Fruit fly (Drosophila melanogaster): ENCODE results near the gene AMPKalpha.
A peak's percentile ranks its signal among the peaks of the same experiment; 100 is the strongest.

Gene AMPKalpha

DNA sequence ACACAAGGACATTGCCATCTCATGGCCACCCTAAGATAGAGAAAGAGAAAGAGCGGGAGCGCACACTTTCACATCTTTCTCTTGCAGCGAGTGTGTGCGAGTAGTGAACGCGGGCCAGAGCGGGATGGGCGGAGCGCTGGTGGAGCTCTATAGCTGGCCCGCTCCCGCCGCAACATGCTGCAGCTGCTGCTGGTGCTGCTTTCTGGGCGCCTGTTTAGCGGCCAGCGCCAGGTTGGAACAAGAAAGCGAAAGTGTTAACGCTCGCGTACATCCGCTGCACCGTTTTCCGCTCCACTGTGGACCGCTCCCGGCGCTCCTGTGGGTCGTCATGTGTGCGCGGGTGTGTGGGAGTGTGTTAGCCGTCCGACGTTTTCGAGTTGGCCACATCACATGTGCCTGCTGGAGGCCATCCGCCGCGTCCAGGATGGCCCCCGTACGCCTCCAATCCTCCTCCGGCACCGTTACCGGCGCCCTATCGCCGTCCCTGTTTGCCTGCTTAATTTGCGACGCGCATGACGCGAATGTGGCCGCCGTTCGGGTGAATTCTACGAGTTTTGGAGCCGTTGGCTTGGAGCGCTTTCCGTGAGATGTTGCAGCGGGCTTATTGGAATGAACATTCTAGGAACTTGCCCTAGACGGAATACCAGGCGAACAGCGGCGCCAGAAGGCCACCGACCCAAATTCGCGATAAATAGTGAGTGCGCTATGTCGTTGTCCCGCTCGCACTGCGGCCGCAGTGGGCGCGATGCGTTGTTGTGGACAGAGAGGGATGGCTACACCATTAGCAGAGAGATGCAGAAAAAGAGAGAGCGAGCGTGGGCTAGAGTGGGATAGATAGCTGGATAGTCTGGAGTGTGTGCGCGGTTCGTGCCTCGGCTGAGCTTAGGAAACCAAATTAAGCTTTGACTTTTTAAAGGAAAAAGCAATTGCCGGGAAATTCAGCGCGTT is 24.0 kb downstream of the AMPKalpha start (continued):
- TF ChIP-seq pita (GFP tag; optimal IDR thresholded peaks at IDR 0.05), result peak; percentile 60
- TF ChIP-seq p53 (GFP tag; optimal IDR thresholded peaks at IDR 0.05), result no peak
- no peak for TF ChIP-seq Six4 (GFP tag; optimal IDR thresholded peaks at IDR 0.05)
- TF ChIP-seq Chrac-16 (GFP tag; optimal IDR thresholded peaks at IDR 0.05), result no peak
- peak; percentile 98 for TF ChIP-seq CG8478 (optimal IDR thresholded peaks at IDR 0.05)
- no peak for TF ChIP-seq HLHmδ (GFP tag; optimal IDR thresholded peaks at IDR 0.05)
- TF ChIP-seq mam (GFP tag; optimal IDR thresholded peaks at IDR 0.05), result no peak
- peak; percentile 99 for TF ChIP-seq Blimp-1 (GFP tag; optimal IDR thresholded peaks at IDR 0.05)
- TF ChIP-seq CG3065 (GFP tag; optimal IDR thresholded peaks at IDR 0.05), result no peak
- TF ChIP-seq CG12236 (GFP tag; optimal IDR thresholded peaks at IDR 0.05), result no peak
- TF ChIP-seq CG2202 (tag; optimal IDR thresholded peaks at IDR 0.05), result no peak
- TF ChIP-seq CG15514 (GFP tag; optimal IDR thresholded peaks at IDR 0.05), result peak; percentile 69
- TF ChIP-seq CG7928 (GFP tag; optimal IDR thresholded peaks at IDR 0.05), result no peak
- peak; percentile 21 for TF ChIP-seq gfzf (GFP tag; optimal IDR thresholded peaks at IDR 0.05)
- 0 out of 2 replicates have a peak, but pooled peaks have one; percentile 40 for TF ChIP-seq nerfin-2 (GFP tag; IDR thresholded peaks at IDR 0.05; ENCODE audit: partially characterized antibody)
- TF ChIP-seq CG5953 (GFP tag; IDR thresholded peaks at IDR 0.05), result no peak
- TF ChIP-seq CG4404 (GFP tag; IDR thresholded peaks at IDR 0.05), result no peak
- TF ChIP-seq CG9609 (GFP tag; optimal IDR thresholded peaks at IDR 0.05), result peak; percentile 3
- TF ChIP-seq Max (GFP tag; optimal IDR thresholded peaks at IDR 0.05), result no peak
- TF ChIP-seq CG7745 (tag; optimal IDR thresholded peaks at IDR 0.05), result no peak
- TF ChIP-seq CG10979 (tag; optimal IDR thresholded peaks at IDR 0.05), result no peak
- TF ChIP-seq odd (GFP tag; optimal IDR thresholded peaks at IDR 0.05), result peak; percentile 13
- TF ChIP-seq ham (GFP tag; IDR thresholded peaks at IDR 0.05), result no peak
- TF ChIP-seq sisA (GFP tag; IDR thresholded peaks at IDR 0.05), result no peak
- TF ChIP-seq CG2199 (GFP tag; IDR thresholded peaks at IDR 0.05), result 0 out of 3 replicates have a peak, but pooled peaks have one; percentile 18
- peak; percentile 33; the same call in 1 of the 3 replicates for TF ChIP-seq CG14860 (GFP tag; IDR thresholded peaks at IDR 0.05; ENCODE audit: partially characterized antibody)
- no peak for TF ChIP-seq CG14050 (GFP tag; IDR thresholded peaks at IDR 0.05)
- TF ChIP-seq CG34376 (GFP tag; optimal IDR thresholded peaks at IDR 0.05), result peak; percentile 3
- TF ChIP-seq sens-2 (GFP tag; IDR thresholded peaks at IDR 0.05), result no peak
- TF ChIP-seq Ets65A (GFP tag), result peak; percentile 85
- peak; percentile 96 for TF ChIP-seq kni (GFP tag; optimal IDR thresholded peaks at IDR 0.05)
- TF ChIP-seq Elba2 (GFP tag; optimal IDR thresholded peaks at IDR 0.05), result peak; percentile 12
- peak; percentile 3 for TF ChIP-seq Dad (GFP tag; optimal IDR thresholded peaks at IDR 0.05)
- TF ChIP-seq dysf (GFP tag; IDR thresholded peaks at IDR 0.05), result 0 out of 3 replicates have a peak, but pooled peaks have one; percentile 26
- no peak for TF ChIP-seq slp2 (GFP tag; optimal IDR thresholded peaks at IDR 0.05)
- peak; percentile 99 for TF ChIP-seq CG31224 (GFP tag; IDR thresholded peaks at IDR 0.05)
- no peak for TF ChIP-seq ttk (GFP tag; IDR thresholded peaks at IDR 0.05)
- no peak for TF ChIP-seq CG11695 (GFP tag; IDR thresholded peaks at IDR 0.05)
- TF ChIP-seq Nf-YA (GFP tag; IDR thresholded peaks at IDR 0.05), result 0 out of 2 replicates have a peak, but pooled peaks have one; percentile 7
- TF ChIP-seq Trl (optimal IDR thresholded peaks at IDR 0.05), result peak; percentile 24 to 69
- no peak for TF ChIP-seq Trl (GFP tag; optimal IDR thresholded peaks at IDR 0.05)
- no peak for TF ChIP-seq Usf (GFP tag; optimal IDR thresholded peaks at IDR 0.05)
- TF ChIP-seq Drgx (GFP tag; IDR thresholded peaks at IDR 0.05), result 0 out of 2 replicates have a peak, but pooled peaks have one; percentile 4
- TF ChIP-seq gsb (GFP tag; IDR thresholded peaks at IDR 0.05), result no peak
- peak; percentile 33 for TF ChIP-seq nmo (GFP tag; optimal IDR thresholded peaks at IDR 0.05)
- TF ChIP-seq CG4360 (GFP tag; IDR thresholded peaks at IDR 0.05), result peak; percentile 11; the same call in 1 of the 2 replicates
- no peak for TF ChIP-seq pum (GFP tag; optimal IDR thresholded peaks at IDR 0.05)
- 0 out of 3 replicates have a peak, but pooled peaks have one; percentile 13 for TF ChIP-seq HLH4C (GFP tag; IDR thresholded peaks at IDR 0.05; ENCODE audit: partially characterized antibody)
- TF ChIP-seq dimm (GFP tag; IDR thresholded peaks at IDR 0.05), result no peak

Data from whole organism, embryonic.